Fruit fly (Drosophila melanogaster): ENCODE measurements around the gene CG13407.

The CG13407 gene

DNA sequence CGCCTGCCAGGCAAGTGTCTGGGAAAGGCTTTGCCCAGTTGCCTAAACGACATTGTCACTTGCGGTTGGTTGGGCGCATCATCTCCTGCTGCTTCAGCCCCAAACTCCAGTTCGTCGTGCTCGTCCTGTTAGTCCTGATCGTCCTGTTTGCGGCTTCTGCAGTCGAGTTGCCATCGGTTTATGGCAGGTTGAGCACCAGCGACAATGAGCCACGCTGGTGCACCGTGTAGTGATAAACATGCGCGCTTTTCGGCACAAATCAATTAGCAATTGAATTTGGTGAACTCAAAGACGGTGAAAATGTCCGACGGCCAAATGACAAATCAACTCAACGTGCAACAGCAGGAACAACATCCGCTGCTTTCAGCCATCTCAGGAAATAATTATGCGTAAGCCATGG, at the start of gene CG13407:
CG13407 (plus strand) TSS at position 301 of the 400 bp plus-strand sequence.
- TF ChIP-seq noc (tag; optimal IDR thresholded peaks at IDR 0.05): no peak

DNA sequence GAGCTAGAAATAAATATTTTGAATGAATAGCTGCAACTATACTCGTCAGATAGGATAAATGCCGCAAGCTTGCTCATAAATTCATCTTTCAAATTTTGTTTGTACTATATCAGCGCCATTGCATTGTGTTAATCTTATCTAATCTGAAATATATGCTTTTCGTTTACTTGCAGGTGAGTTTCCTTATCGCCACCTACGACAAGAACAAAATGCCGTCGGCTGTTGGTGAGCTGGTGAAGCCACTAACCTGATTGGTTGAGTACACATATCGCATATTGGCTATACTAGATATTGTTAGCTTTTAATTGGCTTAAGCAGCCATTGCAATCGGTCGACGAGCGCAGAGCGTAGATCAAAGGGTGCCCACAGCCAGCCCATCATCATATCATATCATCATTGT, 49.5 kb upstream of the CG13407 start:
- no peak for TF ChIP-seq noc (tag; optimal IDR thresholded peaks at IDR 0.05)

DNA sequence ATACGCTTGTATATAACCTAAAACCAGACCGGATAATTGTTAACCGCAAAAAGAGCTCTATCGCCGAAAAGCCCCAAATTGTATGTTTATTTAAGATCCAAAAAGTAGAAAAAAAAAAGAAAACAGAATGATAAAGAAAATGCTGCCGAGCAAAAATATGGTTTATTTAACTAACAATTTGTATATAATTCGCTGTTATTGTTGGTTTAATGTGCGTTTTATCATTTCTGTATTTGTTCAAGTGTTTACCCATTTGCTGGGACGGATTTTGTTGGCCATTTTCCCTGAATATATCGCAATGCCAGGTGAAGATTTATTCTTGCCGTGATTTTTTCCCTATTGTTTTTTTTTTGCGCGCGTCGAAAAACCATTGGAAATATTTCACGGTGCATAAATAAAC, 46.1 kb upstream of the CG13407 start:
- peak; percentile 7 for TF ChIP-seq noc (tag; optimal IDR thresholded peaks at IDR 0.05)

DNA sequence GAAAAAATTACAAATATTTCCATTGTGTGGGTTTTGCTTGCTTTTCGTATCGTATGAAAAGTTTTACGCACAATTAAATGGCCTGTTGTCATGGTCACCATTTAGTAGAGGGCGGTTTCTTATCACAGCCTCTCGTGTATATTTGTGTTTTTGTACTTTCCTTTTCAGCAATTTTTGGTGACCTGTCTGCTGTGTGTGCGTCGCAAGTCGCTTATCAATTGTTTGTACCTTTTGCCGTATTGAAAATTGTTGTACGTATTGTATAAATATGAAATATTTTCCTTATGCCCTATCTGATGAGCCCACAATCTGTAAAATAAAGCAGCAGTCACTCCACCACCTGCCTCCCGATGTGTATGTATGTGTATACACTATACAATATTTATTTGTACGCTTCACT, 36.8 kb upstream of the CG13407 start:
- TF ChIP-seq noc (tag; optimal IDR thresholded peaks at IDR 0.05): no peak

DNA sequence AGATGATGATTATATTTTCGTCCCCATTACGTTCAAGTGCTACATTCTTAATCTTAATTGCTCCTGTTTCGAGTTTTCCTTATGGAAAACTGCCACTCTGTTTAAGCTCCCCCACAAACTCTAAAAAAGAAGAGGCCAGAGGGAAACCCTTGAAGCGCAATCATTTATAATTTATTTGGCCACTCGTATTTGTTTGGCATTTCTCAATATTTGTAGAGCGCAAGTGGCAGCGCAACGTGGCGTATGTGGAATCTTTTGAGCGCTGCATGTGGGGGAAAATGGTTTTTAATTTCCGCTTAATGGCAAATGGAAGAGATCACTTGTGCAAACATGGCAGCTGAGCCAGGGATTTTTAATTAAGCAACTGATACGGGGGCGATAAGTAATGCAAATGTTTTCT, 36.0 kb upstream of the CG13407 start:
- no peak for TF ChIP-seq noc (tag; optimal IDR thresholded peaks at IDR 0.05)

DNA sequence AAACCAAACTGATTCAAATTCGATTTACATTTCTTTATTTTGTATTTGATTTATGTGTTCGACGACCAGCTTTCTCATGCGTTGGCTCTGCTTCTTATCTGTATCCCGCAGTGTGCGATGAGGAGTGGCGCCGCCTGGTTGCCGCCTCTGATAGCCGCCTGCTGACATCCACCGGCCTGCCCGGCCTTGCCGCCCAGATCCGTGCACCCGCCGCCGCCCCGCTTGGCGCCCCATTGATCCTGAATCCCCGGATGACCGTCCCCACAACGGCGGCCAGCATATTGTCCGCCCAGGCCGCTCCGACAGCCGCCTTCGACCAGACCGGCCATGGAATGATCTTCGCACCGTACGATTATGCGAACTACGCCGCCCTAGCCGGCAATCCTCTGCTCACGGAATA, 31.6 kb upstream of the CG13407 start:
- TF ChIP-seq noc (tag; optimal IDR thresholded peaks at IDR 0.05): no peak

DNA sequence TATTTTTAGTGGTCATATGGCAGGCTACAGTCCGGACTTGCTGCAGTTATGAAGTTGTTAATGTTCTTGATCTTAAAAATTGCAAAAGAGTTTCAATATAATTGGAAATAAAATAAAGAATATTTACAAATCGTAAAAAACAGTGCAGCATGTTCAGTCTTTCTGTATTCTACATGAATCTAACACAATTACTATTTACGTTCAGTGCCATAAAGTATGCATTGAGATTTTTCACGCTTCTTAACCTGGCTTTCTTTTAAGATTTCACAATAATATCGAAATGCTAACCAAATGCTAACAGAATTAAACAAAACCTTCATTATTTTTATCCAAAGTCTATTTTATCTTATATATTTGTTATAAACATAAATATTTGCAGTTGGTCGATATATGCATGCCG, 30.7 kb upstream of the CG13407 start:
- no peak for TF ChIP-seq noc (tag; optimal IDR thresholded peaks at IDR 0.05)

DNA sequence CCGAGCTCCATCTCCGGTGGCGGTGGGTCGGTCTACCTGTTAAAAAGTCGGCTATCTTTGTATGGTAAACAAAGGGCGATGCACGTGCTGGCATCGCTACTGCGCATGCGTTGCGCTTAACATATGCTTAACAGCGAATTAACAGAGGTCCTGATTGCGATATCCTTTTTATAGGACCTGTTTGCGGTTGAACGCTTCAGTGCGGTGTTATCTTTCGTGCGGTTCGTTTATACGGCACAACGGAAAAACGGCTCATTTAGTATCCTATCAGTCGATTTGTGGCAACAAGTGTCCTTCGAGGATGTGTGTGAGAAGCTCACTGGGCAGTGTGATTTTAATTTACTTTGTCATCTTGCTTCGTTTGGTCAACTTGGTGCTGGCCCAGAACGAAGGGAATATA, 23.1 kb upstream of the CG13407 start, which contains the start of gene CG13408:
CG13408 (plus strand) TSS at position 222 of the 400 bp plus-strand sequence.
- no peak for TF ChIP-seq noc (tag; optimal IDR thresholded peaks at IDR 0.05)

DNA sequence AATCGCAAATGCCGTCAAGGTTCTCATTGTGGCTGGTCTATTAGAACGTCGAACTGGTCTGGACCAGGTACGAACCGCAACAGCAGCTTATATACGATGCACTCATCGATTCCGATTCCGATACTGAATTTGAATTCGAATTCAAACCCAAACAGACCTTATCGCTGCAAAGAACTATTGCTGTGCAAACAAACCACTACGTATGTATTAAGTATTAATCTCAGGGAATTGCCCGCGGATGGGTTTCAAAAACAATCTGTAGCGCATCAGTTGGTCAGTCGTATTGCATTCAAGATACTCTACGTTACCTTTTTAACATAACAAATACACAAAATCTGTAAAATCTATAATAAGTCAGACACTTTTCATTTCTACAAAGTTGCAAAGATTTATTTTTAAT, 16.9 kb upstream of the CG13407 start, which contains the start of gene BomT3:
BomT3 (minus strand) TSS at position 101 of the 400 bp plus-strand sequence.
- no peak for TF ChIP-seq noc (tag; optimal IDR thresholded peaks at IDR 0.05)

DNA sequence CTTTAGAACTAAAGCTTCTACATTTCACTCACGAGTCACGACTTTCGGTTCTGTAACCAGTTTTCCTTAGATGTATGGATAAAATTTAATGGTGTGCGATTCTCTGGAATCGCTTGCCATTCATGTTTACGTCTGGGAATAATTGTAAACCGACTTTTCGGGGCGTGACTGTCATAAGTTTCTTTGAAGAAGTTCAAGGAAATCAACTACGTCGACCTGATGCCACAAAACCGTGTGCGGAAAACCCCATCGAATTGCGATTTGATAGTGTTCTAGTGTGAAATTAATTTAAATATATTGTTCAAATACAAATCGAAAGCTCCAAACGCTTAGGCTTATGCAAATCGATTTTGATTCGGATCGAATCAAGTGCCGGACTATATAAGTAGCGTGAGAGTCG, 16.4 kb upstream of the CG13407 start, which contains the start of gene BomBc3:
BomBc3 (plus strand) TSS at position 301 of the 400 bp plus-strand sequence.
- no peak for TF ChIP-seq noc (tag; optimal IDR thresholded peaks at IDR 0.05)

DNA sequence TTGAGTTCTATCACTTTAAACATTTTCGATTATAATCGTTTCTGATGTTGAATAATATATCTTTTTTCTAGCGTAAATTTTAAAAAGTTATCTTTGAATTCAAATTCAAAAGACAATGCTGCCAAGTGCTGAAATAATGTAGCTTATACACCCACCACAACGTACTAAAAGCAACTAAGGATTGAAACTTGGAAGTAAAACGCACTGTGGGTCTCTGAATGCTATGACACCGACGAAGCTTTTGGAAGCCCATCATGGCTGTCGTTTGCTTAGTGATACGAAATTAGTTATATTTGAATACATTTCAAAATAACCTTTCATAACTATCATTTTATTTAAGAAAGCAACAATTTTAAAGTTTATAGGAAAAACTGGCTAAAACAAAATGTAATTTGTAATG, 9.3 kb upstream of the CG13407 start:
- TF ChIP-seq noc (tag; optimal IDR thresholded peaks at IDR 0.05): no peak

DNA sequence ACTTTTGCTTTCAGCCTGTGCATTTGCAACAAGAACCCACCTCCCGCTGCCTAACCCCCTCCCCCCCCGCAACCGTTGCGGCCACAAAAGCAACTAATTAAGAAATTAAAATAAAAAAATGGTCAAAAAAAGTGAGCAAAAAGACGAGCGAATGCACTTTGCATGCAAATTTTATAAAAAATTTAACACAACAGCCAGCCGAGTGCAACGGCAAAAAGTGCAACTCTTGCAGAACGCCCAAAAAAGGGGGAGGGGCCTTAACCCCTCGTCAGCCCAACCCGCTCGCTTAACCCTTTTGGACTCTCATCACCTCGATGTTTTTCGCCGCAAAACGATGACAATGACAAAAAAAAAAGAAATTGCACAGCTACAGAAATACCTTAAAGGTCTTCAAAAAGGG, 6.3 kb upstream of the CG13407 start:
- TF ChIP-seq noc (tag; optimal IDR thresholded peaks at IDR 0.05): no peak

DNA sequence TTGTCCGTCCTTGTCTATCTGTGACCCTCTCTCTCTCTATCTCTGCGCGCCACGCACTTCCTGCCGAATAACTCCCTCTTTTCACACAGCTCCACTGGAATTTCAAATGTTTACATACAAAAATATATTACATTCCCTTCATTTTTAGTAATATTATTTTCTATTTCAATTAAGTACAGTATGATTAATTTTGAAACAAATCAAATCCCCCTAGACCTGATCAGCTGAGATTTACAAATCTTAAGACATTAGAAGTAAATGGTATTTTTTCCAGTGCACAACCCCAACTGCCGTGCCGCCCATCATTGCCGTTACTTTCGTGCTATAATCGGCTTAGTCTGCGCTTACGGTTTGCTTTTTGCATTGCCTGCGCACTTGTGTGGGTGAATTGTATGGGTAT, 5.1 kb downstream of the CG13407 start:
- no peak for TF ChIP-seq noc (tag; optimal IDR thresholded peaks at IDR 0.05)

DNA sequence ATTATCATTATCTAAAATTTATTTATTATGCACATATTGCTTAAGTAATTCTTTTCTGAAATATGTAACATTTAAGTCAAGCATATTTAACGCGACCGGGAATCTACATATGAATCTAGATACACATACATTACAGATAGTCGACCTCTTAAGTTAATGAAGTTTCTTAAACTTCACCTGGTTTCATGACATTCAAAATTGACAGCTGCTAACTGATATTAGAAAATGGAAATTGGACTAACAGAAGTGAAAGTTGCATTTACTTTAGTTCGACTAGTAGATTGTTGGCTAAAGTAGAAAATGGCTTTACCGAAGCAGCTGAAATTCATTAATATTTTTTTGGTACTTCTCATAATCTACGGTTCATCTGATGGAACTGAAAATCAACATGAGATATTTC, 9.9 kb downstream of the CG13407 start, which contains the start of gene Ir94a:
Ir94a (plus strand) TSS at position 301 of the 400 bp plus-strand sequence.
- TF ChIP-seq noc (tag; optimal IDR thresholded peaks at IDR 0.05): no peak

DNA sequence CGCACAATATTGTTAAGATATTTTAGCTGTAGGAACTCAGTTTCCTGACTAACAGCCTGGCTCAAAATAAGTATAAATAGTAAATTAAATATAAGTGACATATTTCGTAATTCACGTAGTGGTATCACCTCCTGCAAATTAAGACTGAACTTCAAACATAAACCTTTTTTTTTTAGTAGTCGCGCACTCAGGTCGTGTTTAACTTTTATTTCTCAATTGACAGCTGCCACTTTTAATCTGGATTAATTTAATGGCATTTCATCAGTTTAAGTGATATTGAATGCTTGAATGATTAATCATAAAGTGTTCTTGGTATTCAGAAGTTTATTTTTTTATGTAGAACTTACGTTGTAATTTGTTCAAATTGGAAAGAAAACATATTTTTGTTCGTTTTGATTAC, 13.9 kb downstream of the CG13407 start, which contains the start of gene Ir94b:
Ir94b (minus strand) TSS at position 101 of the 400 bp plus-strand sequence.
- no peak for TF ChIP-seq noc (tag; optimal IDR thresholded peaks at IDR 0.05)

DNA sequence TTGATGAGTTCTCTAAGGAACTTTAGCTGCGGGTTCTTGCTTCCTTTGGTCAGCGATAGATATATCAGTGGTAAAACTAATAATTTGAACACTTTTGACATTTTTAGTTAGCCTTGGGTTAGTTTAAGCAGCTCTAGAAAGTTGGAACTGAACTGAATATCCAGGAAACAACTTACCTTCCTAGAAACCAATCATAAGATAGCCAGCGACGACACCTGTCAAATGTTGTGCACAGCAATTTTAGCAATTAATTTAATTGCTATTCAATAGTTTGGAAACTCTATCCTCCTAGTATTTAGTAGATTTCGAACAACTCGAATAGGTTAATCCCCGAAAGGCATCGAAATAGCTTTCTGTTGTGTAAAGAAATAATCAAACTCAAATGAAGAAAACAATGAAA, 16.1 kb downstream of the CG13407 start, which contains the start of gene Ir94c:
Ir94c (minus strand) TSS at position 101 of the 400 bp plus-strand sequence.
- no peak for TF ChIP-seq noc (tag; optimal IDR thresholded peaks at IDR 0.05)

DNA sequence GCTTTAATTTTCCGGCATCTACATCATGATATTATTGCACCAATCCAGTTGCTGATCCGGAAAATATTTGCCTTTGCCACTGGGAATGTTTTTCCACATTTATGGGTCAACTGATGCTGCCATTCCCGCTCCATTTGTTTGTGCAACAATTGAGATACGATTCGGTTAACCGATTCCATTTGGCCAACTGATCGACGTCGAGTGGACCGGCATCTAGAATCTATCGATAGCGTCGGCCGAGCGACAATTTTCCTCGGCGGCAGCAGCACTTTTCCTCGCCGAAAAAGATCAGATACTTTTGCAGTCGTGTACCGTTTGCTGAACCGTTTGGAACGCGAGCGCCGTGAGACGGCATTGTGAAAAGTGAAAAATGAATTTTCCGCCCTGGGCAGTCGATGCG, 16.5 kb downstream of the CG13407 start, which contains the start of gene CG42390:
CG42390 (plus strand) TSS at position 301 of the 400 bp plus-strand sequence.
- TF ChIP-seq noc (tag; optimal IDR thresholded peaks at IDR 0.05): no peak

DNA sequence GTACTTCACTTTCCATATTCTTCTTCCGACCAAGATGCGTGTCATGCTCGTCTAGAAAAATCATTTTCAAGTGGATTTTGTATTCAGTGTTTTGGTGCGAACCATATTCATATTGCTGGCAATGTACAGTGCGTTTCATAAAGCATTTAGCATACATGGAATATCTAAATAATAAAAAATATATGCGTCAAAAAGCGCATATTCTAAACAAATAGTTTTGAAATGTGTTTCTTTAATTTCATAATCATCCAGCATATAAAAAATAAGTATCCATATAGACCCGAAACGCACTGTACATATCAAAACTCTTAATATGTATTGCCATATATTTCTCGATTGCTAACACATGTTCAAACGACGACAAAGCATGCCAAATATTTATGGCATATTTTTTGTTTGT, 18.0 kb downstream of the CG13407 start:
- peak; percentile 75 for TF ChIP-seq noc (tag; optimal IDR thresholded peaks at IDR 0.05)
